Worm (Caenorhabditis elegans) whole organism, L4/young adult: ENCODE results near the gene C43H6.6.

Experiments used
- W03F9.2 ChIP-seq: fragments of 150-350 bp; optimal IDR thresholded peaks from 2 replicates; lab custom pipeline; 2014; ENCODE audit warnings: missing biosample characterization, missing genetic modification characterization
- dao-5 ChIP-seq: sonication (generic microtip); optimal IDR thresholded peaks from 2 replicates; lab custom pipeline; 2016; ENCODE audit warnings: missing genotype, missing genetic modification characterization, moderate library complexity, missing compliant biosample characterization
- him-1 ChIP-seq: sonication (generic microtip); optimal IDR thresholded peaks from 2 replicates; lab custom pipeline; 2016; ENCODE audit warnings: missing genotype, missing genetic modification reagents, missing genetic modification characterization, missing compliant biosample characterization

C43H6.6 gene

DNA sequence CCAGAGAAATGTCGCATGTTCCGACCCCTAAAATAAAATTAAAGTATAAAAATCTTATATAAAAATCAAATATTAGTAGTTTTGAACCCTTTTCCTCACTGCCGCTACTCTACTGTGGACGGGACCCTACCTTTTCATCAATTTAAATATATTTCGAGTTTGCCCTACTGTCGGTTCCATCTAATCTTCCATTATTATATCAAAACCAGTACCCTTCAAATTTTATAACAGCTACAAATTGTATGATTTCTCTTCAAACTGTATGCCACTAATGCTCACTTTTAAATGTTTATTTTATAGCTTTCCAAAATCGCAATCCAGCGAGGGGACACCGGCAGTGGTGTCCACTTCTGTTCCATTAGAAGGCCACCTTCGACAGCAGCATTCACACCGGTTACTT lies at the start of gene C43H6.6:
Gene C43H6.6, plus strand, starts transcription at position 301 of the 400 bp plus-strand sequence.
- no peak for TF ChIP-seq dao-5 (tag; lab: Kevin White, UChicago)
- no peak for TF ChIP-seq W03F9.2
- TF ChIP-seq him-1 (tag; lab: Kevin White, UChicago): no peak

DNA sequence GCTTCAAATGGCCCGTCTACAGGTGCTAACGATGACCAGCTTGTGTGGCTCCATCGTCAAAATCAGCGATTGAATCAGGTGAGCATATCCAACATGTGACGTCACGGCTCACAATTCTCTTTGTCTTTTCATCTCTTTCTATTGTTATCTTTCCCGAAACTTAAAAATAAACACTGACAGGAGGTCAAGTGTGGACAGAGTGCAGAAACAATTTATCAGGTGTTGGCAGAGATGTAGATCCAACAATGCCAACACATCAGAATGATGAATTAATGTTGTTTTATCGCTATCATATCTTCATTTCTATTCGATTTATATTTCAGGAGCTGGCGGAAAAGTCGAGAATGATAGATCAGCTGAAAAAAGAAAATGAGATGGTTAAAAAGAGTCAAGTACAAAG lies 47.1 kb upstream of the C43H6.6 start:
- TF ChIP-seq him-1 (tag; lab: Kevin White, UChicago): no peak
- no peak for TF ChIP-seq dao-5 (tag; lab: Kevin White, UChicago)
- TF ChIP-seq W03F9.2: no peak

DNA sequence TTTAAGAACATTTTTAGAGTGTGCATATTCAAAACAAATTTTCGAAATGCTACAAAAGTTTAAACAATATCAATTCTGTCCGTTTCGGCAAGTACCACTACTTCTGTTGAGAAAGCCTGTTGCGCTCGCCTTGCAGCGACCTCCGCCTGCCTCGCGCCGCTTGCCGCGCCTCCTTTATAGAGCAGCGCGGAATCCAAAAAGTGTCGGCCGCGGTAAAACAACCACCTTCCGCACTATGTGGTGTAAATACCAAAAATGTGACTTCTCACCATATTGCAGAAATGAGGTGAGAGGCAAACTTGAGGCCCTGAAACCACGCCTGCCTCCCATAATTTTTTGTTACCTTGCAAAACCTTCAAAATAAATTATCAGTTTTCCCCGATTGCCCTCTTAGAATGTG lies 42.2 kb upstream of the C43H6.6 start:
- TF ChIP-seq dao-5 (tag; lab: Kevin White, UChicago): no peak
- TF ChIP-seq W03F9.2: no peak
- TF ChIP-seq him-1 (tag; lab: Kevin White, UChicago): no peak

DNA sequence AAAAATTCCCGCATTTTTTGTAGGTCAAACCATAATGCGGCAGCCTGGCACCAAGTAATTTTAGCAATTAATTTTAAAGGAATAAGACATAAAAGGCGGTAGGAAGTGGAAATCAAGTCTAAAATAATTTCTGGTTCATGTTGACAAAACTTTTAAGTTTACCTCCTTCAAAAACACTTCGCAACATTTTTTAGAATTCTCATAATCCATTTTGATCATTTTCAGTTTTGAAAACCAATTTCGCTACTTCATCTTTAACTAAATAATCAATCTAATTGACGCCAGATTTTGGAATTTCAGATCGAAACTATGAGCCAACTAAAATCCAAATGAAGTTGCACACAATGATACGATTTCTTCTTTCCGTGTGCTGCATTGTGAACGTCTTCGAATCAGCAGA lies 35.3 kb upstream of the C43H6.6 start, which contains the start of gene lgc-40:
Gene lgc-40, plus strand, starts transcription at position 301 of the 400 bp plus-strand sequence.
- TF ChIP-seq dao-5 (tag; lab: Kevin White, UChicago) (no peak), him-1 (tag; lab: Kevin White, UChicago) (no peak), W03F9.2 (no peak)

DNA sequence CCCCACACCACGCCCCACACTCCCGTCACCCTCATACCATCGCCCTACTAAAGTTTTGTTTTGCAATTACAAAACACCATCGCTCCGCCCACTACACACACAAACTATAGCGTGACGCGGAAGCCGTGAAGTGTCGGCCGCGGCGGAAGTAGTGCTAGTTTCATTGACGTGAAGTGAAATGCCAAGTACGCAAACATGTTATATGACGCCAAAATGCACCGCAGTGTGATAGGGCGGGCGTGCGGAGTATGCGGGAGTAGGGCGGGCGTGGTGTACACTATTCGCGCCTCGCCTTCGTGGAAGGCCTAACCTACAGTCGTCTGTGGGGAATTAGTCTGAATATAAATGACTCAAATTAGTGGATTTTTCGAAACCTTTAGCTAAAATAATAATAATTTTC lies 32.2 kb upstream of the C43H6.6 start:
- no peak for TF ChIP-seq W03F9.2
- TF ChIP-seq him-1 (tag; lab: Kevin White, UChicago): no peak
- no peak for TF ChIP-seq dao-5 (tag; lab: Kevin White, UChicago)

DNA sequence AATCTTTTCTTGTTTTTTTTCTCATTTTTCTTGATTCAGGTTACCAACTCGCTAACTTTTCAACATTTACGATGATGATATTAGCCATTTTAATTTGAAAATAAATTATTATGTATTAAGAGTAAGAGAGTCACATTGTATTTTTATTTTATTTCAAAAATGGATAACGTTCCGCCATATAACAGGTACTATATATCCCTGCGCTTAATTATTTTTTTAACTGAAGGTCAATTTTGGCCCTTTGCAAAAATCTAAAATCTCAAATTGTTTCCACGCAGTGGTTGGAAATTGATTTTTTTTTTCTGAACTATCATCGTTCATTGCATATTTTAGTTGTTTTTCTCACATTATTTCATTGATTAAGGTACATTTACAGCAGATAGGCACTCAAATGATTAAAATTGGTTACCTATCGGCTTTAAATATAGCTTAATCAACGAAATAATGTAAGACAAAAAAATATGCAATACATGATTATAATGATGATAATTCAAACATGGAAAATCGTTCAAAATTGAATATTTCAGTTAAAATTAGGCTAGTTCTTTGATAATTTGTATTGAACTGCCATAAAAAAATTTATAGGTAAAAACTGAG lies 30.3 kb upstream of the C43H6.6 start:
- TF ChIP-seq dao-5 (tag; lab: Kevin White, UChicago) (no peak), him-1 (tag; lab: Kevin White, UChicago) (peak; percentile 75), W03F9.2 (peak; percentile 96)

DNA sequence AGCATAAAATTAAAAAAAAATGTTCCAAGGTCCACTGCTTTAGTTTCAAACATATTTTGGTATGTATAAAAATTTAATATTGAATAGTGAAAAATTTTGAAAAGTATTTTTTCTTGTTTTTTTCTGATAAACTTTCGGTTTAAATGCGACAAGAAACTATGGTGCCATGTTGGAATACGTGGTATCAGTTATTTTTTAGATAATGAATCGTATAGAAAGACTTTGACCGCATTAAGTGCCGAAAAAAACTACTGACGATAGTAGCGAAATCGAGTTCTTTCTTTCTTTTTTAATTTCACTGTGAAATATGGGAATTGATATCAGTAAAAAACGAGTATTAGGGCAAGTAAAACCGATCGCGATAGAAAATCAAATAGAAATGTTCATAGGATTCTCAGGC lies 29.2 kb upstream of the C43H6.6 start, which contains the start of gene T24D8.6:
Gene T24D8.6, minus strand, starts transcription at position 101 of the 400 bp plus-strand sequence.
- no peak for TF ChIP-seq W03F9.2
- TF ChIP-seq him-1 (tag; lab: Kevin White, UChicago): no peak
- TF ChIP-seq dao-5 (tag; lab: Kevin White, UChicago): no peak

DNA sequence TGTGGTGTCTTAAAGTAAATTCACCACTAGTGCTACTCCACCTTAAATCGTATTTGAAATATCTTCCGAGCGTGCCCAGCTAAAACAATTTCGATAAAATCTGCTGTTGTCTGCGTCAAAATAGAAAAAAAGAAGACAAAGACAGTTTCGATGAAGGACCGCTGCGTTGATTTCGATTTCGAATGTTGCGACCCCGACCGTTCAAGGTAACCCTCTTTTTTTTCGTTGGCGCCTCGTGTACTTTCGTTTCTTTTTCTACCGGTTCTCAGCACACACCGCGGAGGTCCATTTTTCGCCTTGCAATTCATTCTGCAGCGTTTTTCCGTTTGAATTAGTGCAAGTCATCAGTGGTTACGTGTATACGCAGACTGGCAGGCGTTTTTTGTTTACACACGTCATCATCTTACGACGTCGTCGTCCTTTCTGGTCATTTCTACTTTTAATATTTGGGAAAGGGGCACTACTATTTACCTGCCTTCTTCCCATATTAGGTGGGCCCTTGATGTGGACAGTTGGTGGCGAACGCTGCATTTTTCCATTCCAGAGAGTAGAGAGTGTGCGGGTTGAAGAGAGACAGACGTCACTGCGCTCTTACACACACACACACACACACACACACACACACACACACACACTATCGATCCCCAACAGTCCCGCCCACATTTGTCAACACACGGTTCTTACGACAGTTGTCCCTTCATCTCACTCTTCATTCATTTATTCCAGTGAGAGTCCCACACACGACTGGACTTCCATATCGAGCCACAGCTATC lies 26.9 kb upstream of the C43H6.6 start:
- no peak for TF ChIP-seq him-1 (tag; lab: Kevin White, UChicago)

DNA sequence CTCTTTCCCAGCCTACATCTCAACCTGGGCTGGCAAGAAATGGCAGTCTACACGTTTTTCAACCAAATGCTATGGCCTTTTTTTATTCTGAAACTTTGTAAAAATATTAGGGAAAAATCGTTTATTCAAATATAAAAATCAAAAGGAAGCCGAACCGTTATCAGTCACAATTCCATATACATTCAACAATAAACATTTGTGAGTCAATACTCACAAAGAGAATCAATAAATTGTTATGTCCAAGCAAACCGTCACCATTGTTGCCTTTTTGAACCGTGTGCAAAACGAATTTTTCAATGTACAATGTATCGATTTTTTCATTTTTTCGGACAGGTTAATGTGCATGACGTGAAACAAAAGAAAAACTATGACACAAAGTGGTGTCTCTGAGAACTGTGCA lies 26.0 kb upstream of the C43H6.6 start:
- TF ChIP-seq W03F9.2 (no peak), him-1 (tag; lab: Kevin White, UChicago) (no peak), dao-5 (tag; lab: Kevin White, UChicago) (no peak)

DNA sequence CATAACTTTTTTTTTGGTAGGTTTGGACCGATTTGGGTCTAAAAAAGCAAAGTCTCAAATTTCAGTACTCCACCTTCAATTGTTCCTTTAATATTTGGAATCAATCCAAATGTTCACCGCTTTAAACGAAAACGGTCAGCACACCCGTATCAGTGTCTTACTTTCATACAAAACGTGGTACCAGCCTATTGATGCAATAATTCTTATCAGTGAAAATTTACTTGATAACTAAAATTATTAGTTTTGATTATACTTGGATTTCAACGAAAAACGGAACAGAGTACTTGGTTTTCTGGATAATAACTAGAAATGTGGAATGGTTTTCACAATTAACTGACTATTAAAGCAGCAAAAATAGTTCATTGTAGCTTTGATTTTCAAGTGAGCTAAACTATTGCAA lies 24.4 kb upstream of the C43H6.6 start:
- TF ChIP-seq him-1 (tag; lab: Kevin White, UChicago) (no peak), W03F9.2 (no peak), dao-5 (tag; lab: Kevin White, UChicago) (no peak)

DNA sequence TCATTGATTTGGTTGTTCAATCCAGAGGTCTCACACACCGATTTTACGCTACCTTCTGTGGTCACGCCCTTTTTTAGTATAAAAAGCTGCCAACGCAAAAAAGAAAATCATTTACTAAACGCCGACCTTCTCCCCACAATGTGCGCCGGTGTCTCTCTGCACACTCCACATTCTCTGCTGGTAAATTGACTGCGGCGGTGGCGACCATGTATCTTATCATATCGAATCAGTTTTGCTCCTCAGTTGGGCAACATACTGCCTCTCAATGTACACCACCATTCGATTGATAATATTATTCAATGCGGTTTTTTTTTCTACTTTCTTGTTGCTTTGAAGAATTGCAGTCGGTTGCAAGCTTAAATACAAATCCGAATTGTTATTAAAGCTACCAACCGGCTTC lies 22.9 kb upstream of the C43H6.6 start:
- TF ChIP-seq W03F9.2 (no peak), dao-5 (tag; lab: Kevin White, UChicago) (no peak)

DNA sequence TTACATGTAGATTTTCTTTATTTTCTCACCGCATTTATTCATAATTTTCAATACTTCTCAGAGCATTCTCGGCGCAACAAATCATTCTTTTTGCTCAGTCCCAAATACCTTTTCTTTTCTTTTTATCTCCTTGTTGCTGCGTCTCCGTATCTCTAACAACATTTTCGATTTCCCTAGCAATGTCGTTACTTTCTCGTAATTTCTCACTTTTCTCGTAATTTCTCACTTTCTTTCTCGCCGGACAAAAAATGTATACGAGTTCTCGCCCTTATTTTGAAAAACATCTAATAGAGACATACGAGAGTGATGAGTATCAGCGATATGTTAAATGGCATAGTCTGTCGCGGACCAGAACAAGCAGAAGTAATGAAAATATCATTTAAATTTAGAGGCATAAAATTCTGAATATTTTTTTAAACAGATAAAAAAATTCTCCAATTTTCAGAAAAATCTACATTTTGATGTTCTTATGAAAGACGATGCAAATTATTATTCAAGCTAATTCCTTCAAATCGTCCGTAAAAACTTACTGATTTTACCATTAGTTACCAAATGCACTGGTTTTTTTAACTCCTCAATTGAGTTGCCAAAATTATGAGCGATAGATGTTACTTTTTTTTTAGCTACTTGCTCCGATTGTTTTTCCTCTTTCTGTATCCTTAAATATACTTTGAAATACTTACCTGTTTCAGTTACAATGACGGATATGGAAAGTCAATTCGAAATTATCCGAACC lies 19.6 kb upstream of the C43H6.6 start, which contains the start of gene F47G3.3:
Gene F47G3.3, plus strand, starts transcription at position 686 of the 736 bp plus-strand sequence.
- TF ChIP-seq him-1 (tag; lab: Kevin White, UChicago): no peak

DNA sequence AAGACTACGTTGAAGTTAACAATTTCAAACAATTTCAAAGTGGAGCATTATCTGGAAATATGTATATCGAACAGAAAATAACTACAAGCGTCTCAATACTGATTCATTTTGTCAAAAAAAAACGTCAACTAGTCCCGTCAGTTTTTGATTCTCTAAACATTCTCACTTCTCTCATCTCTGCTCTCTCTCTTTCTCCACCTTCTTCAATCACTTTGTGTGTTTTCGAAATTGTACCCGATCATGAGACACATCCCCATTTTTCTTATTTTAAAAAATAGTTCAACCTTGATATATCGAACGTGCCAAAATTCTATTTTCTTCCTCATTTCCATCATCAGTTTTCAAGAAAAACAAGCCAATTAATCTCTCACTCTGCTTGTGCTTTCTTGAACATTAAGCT lies 14.3 kb upstream of the C43H6.6 start:
- TF ChIP-seq W03F9.2 (no peak), him-1 (tag; lab: Kevin White, UChicago) (no peak), dao-5 (tag; lab: Kevin White, UChicago) (no peak)

DNA sequence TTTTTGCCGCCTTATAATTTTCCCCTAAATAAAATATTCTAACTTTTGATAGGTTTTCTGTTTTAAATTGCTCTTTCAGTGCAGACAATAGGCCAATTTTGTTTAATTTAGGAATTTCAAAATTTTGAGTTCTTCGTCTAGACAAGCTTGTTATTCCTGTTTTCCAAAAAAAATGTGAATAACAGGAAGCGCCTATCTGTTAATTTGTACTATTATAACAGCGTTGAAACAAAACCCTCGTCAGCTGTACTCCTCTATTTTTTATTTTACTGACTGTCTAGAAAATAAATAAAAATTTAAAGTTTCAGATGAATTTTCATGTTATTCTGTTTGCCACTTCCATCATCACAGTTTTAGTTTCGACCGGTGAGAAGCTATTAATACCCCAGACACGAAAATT lies 13.8 kb upstream of the C43H6.6 start, which contains the start of gene F47G3.4:
Gene F47G3.4, plus strand, starts transcription at position 301 of the 400 bp plus-strand sequence.
- no peak for TF ChIP-seq W03F9.2
- TF ChIP-seq dao-5 (tag; lab: Kevin White, UChicago): no peak
- TF ChIP-seq him-1 (tag; lab: Kevin White, UChicago): no peak
